Worm (Caenorhabditis elegans) whole organism, mixed stage, embryonic: ENCODE results near the gene adss-1.

Source experiments
- ceh-43 ChIP-seq: fragments of 200-800 bp; sonication (Bioruptor generic); optimal IDR thresholded peaks from 2 replicates; lab custom pipeline; 2018; ENCODE audit warnings: mild to moderate bottlenecking, missing genetic modification characterization, moderate library complexity, missing compliant biosample characterization
- mls-2 ChIP-seq: sonication (generic microtip); optimal IDR thresholded peaks from 2 replicates; lab custom pipeline; 2016; ENCODE audit warnings: mild to moderate bottlenecking, missing genetic modification characterization, moderate library complexity, missing compliant biosample characterization
- unc-62 ChIP-seq: fragments of 150-350 bp; optimal IDR thresholded peaks from 2 replicates; lab custom pipeline; 2014; ENCODE audit warnings: missing biosample characterization, missing genetic modification reagents, missing genetic modification characterization

DNA sequence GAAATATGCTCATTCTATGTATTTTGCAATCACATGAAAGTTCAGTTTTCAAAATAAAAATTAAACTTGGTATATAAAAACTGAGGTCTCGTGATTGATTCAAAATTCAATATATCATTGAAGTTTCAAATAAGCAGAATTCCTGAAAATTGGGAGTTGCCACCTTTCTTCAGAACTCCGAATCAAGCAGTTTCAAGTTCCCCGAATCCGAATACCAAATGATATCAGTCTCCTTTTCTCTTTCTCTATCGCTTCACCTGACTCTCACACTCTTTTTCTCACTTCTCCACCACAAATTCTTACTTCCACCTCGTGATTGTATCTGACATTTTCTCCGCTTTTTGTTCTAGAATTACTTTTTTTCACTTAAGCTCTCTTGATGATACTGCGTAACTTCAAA is 28.9 kb downstream of the adss-1 start, which contains the start of gene R02F11.2:
- no peak for TF ChIP-seq ceh-43 (GFP tag; lab: Kevin White, UChicago)
- TF ChIP-seq mls-2 (tag; lab: Kevin White, UChicago), result no peak
- no peak for TF ChIP-seq unc-62
